Worm (Caenorhabditis elegans) whole organism, early embryonic: ENCODE data around the gene ZK1127.3.

Experiments used
- B0310.2 ChIP-seq: sonication (generic microtip); optimal IDR thresholded peaks from 2 replicates; lab custom pipeline; 2016; ENCODE audit warnings: mild to moderate bottlenecking, missing genetic modification characterization, missing compliant biosample characterization
- aly-1 ChIP-seq: sonication (generic microtip); optimal IDR thresholded peaks from 2 replicates; lab custom pipeline; 2016; ENCODE audit warnings: missing genetic modification characterization, missing compliant biosample characterization
- ama-1 ChIP-seq: fragments of 150-350 bp; optimal IDR thresholded peaks from 2 replicates; lab custom pipeline; 2014
- ceh-36 ChIP-seq: sonication (generic microtip); optimal IDR thresholded peaks from 2 replicates; lab custom pipeline; 2016; ENCODE audit warnings: missing genetic modification characterization, inconsistent platforms, missing compliant biosample characterization
- flt-1 ChIP-seq: fragments of 200-800 bp; sonication (Bioruptor generic); IDR thresholded peaks from 2 replicates; pipeline ENCODE4 v1.3.6; 2022; ENCODE audit warnings: missing genetic modification characterization, missing compliant biosample characterization
- hmbx-1 ChIP-seq: sonication (generic microtip); optimal IDR thresholded peaks from 2 replicates; lab custom pipeline; 2016; ENCODE audit warnings: mild to moderate bottlenecking, missing genetic modification characterization, missing compliant biosample characterization
- hnd-1 ChIP-seq: sonication (generic microtip); optimal IDR thresholded peaks from 2 replicates; lab custom pipeline; 2016; ENCODE audit warnings: missing genetic modification characterization, missing compliant biosample characterization
- pes-1 ChIP-seq: fragments of 200-800 bp; sonication (Bioruptor generic); IDR thresholded peaks from 2 replicates; pipeline ENCODE4 v1.3.6; 2022; ENCODE audit warnings: missing genetic modification reagents, missing genetic modification characterization, missing compliant biosample characterization
- tbx-11 ChIP-seq: fragments of 200-800 bp; sonication (Bioruptor generic); IDR thresholded peaks from 2 replicates; pipeline ENCODE4 v1.3.6; 2022; ENCODE audit warnings: missing genetic modification characterization, missing compliant biosample characterization
- tra-4 ChIP-seq: sonication (generic microtip); optimal IDR thresholded peaks from 2 replicates; lab custom pipeline; 2017; ENCODE audit warnings: missing genetic modification characterization, missing compliant biosample characterization

DNA sequence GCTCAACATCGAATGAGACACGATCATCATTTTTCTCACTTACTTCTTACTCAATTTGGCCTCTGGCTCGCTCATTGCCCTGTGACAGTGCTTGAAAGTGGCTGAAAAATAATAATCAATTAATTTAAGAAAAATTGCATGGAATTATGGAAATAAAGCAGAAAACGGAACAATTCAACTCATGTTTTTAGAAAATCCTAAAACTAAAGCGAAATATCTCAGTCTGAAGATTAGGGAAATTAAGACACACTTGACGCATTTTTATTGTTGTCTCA lies 17.2 kb downstream of the ZK1127.3 start, which contains the start of gene kars-1:
- TF ChIP-seq pes-1 (GFP tag; lab: Robert Waterston, UW) (no peak), hnd-1 (tag; lab: Kevin White, UChicago) (no peak), ama-1 (lab: Kevin White, UChicago) (no peak), hmbx-1 (no peak), ceh-36 (tag; lab: Kevin White, UChicago) (no peak), tbx-11 (no peak), flt-1 (no peak), aly-1 (no peak), B0310.2 (tag; lab: Kevin White, UChicago) (no peak), tra-4 (tag; lab: Kevin White, UChicago) (no peak)
